Worm (Caenorhabditis elegans) whole organism, young adult: ENCODE data around the gene fis-1.

ENCODE experiments used
- B0019.2 ChIP-seq: fragments of 200-800 bp; sonication (Bioruptor generic); conservative IDR thresholded peaks from 2 replicates; pipeline ENCODE4 v1.3.6; 2022; ENCODE audit warnings: missing genetic modification reagents, missing genetic modification characterization, missing compliant biosample characterization
- B0035.1 ChIP-seq: sonication (generic microtip); optimal IDR thresholded peaks from 2 replicates; lab custom pipeline; 2016; ENCODE audit warnings: missing genetic modification characterization, mild to moderate bottlenecking, missing compliant biosample characterization, missing genotype, missing genetic modification reagents
- B0336.3 ChIP-seq: fragments of 200-800 bp; sonication (Bioruptor generic); IDR thresholded peaks from 2 replicates; pipeline ENCODE4 v1.3.6; 2022; ENCODE audit warnings: missing genetic modification characterization, missing compliant biosample characterization
- D2030.7 ChIP-seq: fragments of 200-800 bp; sonication (Bioruptor generic); IDR thresholded peaks from 2 replicates; pipeline ENCODE4 v1.3.6; 2022; ENCODE audit warnings: missing genetic modification reagents, missing genetic modification characterization, missing compliant biosample characterization
- F10E7.11 ChIP-seq: sonication (generic microtip); optimal IDR thresholded peaks from 2 replicates; lab custom pipeline; 2017; ENCODE audit warnings: mild to moderate bottlenecking, missing genetic modification characterization, moderate library complexity, missing compliant biosample characterization
- F23B12.7 ChIP-seq: sonication (generic microtip); optimal IDR thresholded peaks from 2 replicates; lab custom pipeline; 2017; ENCODE audit warnings: missing genetic modification characterization, mild to moderate bottlenecking, missing compliant biosample characterization, antibody characterized with exemption, moderate library complexity; ENCODE audit not compliant: insufficient read depth
- F37B4.10 ChIP-seq: fragments of 200-800 bp; sonication (Bioruptor generic); IDR thresholded peaks from 2 replicates; pipeline ENCODE4 v1.3.6; 2022; ENCODE audit warnings: missing genetic modification characterization, missing compliant biosample characterization
- F52B5.7 ChIP-seq: sonication (generic microtip); optimal IDR thresholded peaks from 2 replicates; lab custom pipeline; 2016; ENCODE audit warnings: mild to moderate bottlenecking, missing genetic modification characterization, missing compliant biosample characterization
- F55B11.4 ChIP-seq: sonication (generic microtip); optimal IDR thresholded peaks from 2 replicates; lab custom pipeline; 2016; ENCODE audit warnings: missing compliant biosample characterization, missing genetic modification characterization, borderline replicate concordance; ENCODE audit not compliant: insufficient read depth
- F57A8.1 ChIP-seq: fragments of 200-800 bp; sonication (Bioruptor generic); optimal IDR thresholded peaks from 2 replicates; lab custom pipeline; 2018; ENCODE audit warnings: mild to moderate bottlenecking, missing genetic modification characterization, moderate library complexity, missing compliant biosample characterization
- K11D2.4 ChIP-seq: fragments of 200-800 bp; sonication (Bioruptor generic); IDR thresholded peaks from 2 replicates; pipeline ENCODE4 v1.3.6; 2022; ENCODE audit warnings: missing genetic modification reagents, missing genetic modification characterization, missing compliant biosample characterization
- K12H6.12 ChIP-seq: fragments of 200-800 bp; sonication (Bioruptor generic); optimal IDR thresholded peaks from 2 replicates; lab custom pipeline; 2018; ENCODE audit warnings: mild to moderate bottlenecking, missing genetic modification characterization, missing compliant biosample characterization
- T07F8.4 ChIP-seq: sonication (generic microtip); optimal IDR thresholded peaks from 2 replicates; lab custom pipeline; 2016; ENCODE audit warnings: mild to moderate bottlenecking, missing genetic modification characterization, moderate library complexity, missing compliant biosample characterization
- T26A5.8 ChIP-seq: sonication (generic microtip); optimal IDR thresholded peaks from 2 replicates; lab custom pipeline; 2016; ENCODE audit warnings: missing genetic modification characterization, missing compliant biosample characterization
- Y53G8AR.9 ChIP-seq: fragments of 200-800 bp; sonication (Bioruptor generic); conservative IDR thresholded peaks from 2 replicates; pipeline ENCODE4 v1.3.6; 2022; ENCODE audit warnings: missing genetic modification reagents, missing genetic modification characterization, missing compliant biosample characterization
- Y56A3A.18 ChIP-seq: fragments of 200-800 bp; sonication (Bioruptor generic); IDR thresholded peaks from 2 replicates; pipeline ENCODE4 v1.3.6; 2022; ENCODE audit warnings: missing genetic modification reagents, missing genetic modification characterization, missing compliant biosample characterization
- ZK185.1 ChIP-seq: sonication (generic microtip); optimal IDR thresholded peaks from 2 replicates; lab custom pipeline; 2016; ENCODE audit warnings: mild to moderate bottlenecking, missing genetic modification characterization, missing compliant biosample characterization; ENCODE audit not compliant: poor library complexity, severe bottlenecking
- ama-1 ChIP-seq, 3 experiments: fragments of 150-350 bp in 1 of 3; sonication (generic microtip) in 2 of 3; optimal IDR thresholded peaks; 2 replicates each; lab custom pipeline; 2014 to 2018; ENCODE audit warnings: missing biosample characterization in 2 of 3, missing genetic modification characterization in 2 of 3, missing genetic modification reagents in 2 of 3
- aptf-3 ChIP-seq: fragments of 200-800 bp; sonication (Bioruptor generic); IDR thresholded peaks from 2 replicates; pipeline ENCODE4 v1.3.6; 2022; ENCODE audit warnings: missing genetic modification characterization, missing compliant biosample characterization
- atf-7 ChIP-seq: sonication (generic microtip); optimal IDR thresholded peaks from 2 replicates; lab custom pipeline; 2017; ENCODE audit warnings: mild to moderate bottlenecking, missing genetic modification characterization, missing compliant biosample characterization
- attf-5 ChIP-seq: fragments of 200-800 bp; sonication (Bioruptor generic); optimal IDR thresholded peaks from 2 replicates; lab custom pipeline; 2018; ENCODE audit warnings: mild to moderate bottlenecking, missing genetic modification characterization, missing compliant biosample characterization
- attf-6 ChIP-seq: fragments of 200-800 bp; sonication (Bioruptor generic); IDR thresholded peaks from 2 replicates; pipeline ENCODE4 v1.3.6; 2022; ENCODE audit warnings: missing genetic modification reagents, missing genetic modification characterization, missing compliant biosample characterization
- cebp-2 ChIP-seq: fragments of 200-800 bp; sonication (Bioruptor generic); IDR thresholded peaks from 2 replicates; pipeline ENCODE4 v1.3.6; 2022; ENCODE audit warnings: missing genetic modification characterization, missing compliant biosample characterization
- ceh-27 ChIP-seq: fragments of 200-800 bp; sonication (Bioruptor generic); optimal IDR thresholded peaks from 2 replicates; lab custom pipeline; 2018; ENCODE audit warnings: mild to moderate bottlenecking, missing genetic modification characterization, moderate library complexity, missing compliant biosample characterization
- ceh-79 ChIP-seq: sonication (generic microtip); optimal IDR thresholded peaks from 2 replicates; lab custom pipeline; 2017; ENCODE audit warnings: mild to moderate bottlenecking, missing genetic modification characterization, missing compliant biosample characterization
- die-1 ChIP-seq: sonication (generic microtip); optimal IDR thresholded peaks from 2 replicates; lab custom pipeline; 2016; ENCODE audit warnings: missing genotype, mild to moderate bottlenecking, missing genetic modification characterization, missing compliant biosample characterization
- dox-1 ChIP-seq: fragments of 200-800 bp; sonication (Bioruptor generic); IDR thresholded peaks from 2 replicates; pipeline ENCODE4 v1.3.6; 2022; ENCODE audit warnings: missing genetic modification reagents, missing genetic modification characterization, missing compliant biosample characterization
- egl-18 ChIP-seq: fragments of 200-800 bp; sonication (Bioruptor generic); IDR thresholded peaks from 2 replicates; pipeline ENCODE4 v1.3.6; 2022; ENCODE audit warnings: missing genetic modification reagents, missing genetic modification characterization, missing compliant biosample characterization
- egl-44 ChIP-seq: fragments of 200-800 bp; sonication (Bioruptor generic); IDR thresholded peaks from 2 replicates; pipeline ENCODE4 v1.3.6; 2022; ENCODE audit warnings: missing genetic modification reagents, missing genetic modification characterization, missing compliant biosample characterization
- him-1 ChIP-seq: sonication (generic microtip); optimal IDR thresholded peaks from 2 replicates; lab custom pipeline; 2016; ENCODE audit warnings: missing genotype, missing genetic modification reagents, missing genetic modification characterization, missing compliant biosample characterization
- hmg-1.2 ChIP-seq: fragments of 200-800 bp; sonication (Bioruptor generic); IDR thresholded peaks from 2 replicates; pipeline ENCODE4 v1.3.6; 2022; ENCODE audit warnings: missing genetic modification reagents, missing genetic modification characterization, missing compliant biosample characterization
- hsf-1 ChIP-seq: fragments of 200-800 bp; sonication (Bioruptor generic); IDR thresholded peaks from 2 replicates; pipeline ENCODE4 v1.3.6; 2022; ENCODE audit warnings: missing genetic modification reagents, missing genetic modification characterization, missing compliant biosample characterization
- let-607 ChIP-seq, 2 experiments: fragments of 200-800 bp in 1 of 2; sonication (Bioruptor generic) in 1 of 2; sonication (generic microtip) in 1 of 2; optimal IDR thresholded peaks; 2 replicates each; lab custom pipeline; 2016 to 2018; ENCODE audit warnings: mild to moderate bottlenecking in 2 of 2, missing compliant biosample characterization in 2 of 2, missing genetic modification characterization in 2 of 2, moderate library complexity in 2 of 2, missing genotype in 1 of 2
- lin-35 ChIP-seq, 3 experiments: fragments of 150-350 bp in 2 of 3; sonication (generic microtip) in 1 of 3; optimal IDR thresholded peaks; 2 replicates each; lab custom pipeline; 2014 to 2018; ENCODE audit warnings: missing biosample characterization in 3 of 3, missing genetic modification characterization in 3 of 3, missing genetic modification reagents in 3 of 3
- lsl-1 ChIP-seq: fragments of 200-800 bp; sonication (Bioruptor generic); optimal IDR thresholded peaks from 2 replicates; lab custom pipeline; 2018; ENCODE audit warnings: mild to moderate bottlenecking, missing genetic modification characterization, moderate library complexity, missing compliant biosample characterization
- mcd-1 ChIP-seq: fragments of 200-800 bp; sonication (Bioruptor generic); IDR thresholded peaks from 2 replicates; pipeline ENCODE4 v1.3.6; 2022; ENCODE audit warnings: missing genetic modification reagents, missing genetic modification characterization, missing compliant biosample characterization
- nhr-120 ChIP-seq: fragments of 200-800 bp; sonication (Bioruptor generic); IDR thresholded peaks from 2 replicates; pipeline ENCODE4 v1.3.6; 2022; ENCODE audit warnings: missing genetic modification characterization, missing compliant biosample characterization
- nhr-90 ChIP-seq: sonication (generic microtip); optimal IDR thresholded peaks from 2 replicates; lab custom pipeline; 2016; ENCODE audit warnings: missing genotype, mild to moderate bottlenecking, missing genetic modification characterization, missing compliant biosample characterization
- rec-8 ChIP-seq, 2 experiments: sonication (generic microtip); optimal IDR thresholded peaks; 2 replicates each; lab custom pipeline; 2016; ENCODE audit warnings: mild to moderate bottlenecking in 2 of 2, missing genetic modification characterization in 2 of 2, missing genetic modification reagents in 2 of 2, missing genotype in 2 of 2, missing biosample characterization in 1 of 2, missing compliant biosample characterization in 1 of 2, moderate library complexity in 1 of 2
- repo-1 ChIP-seq: sonication (generic microtip); optimal IDR thresholded peaks from 2 replicates; lab custom pipeline; 2017; ENCODE audit warnings: mild to moderate bottlenecking, missing genetic modification characterization, missing compliant biosample characterization
- rpc-1 ChIP-seq, 2 experiments: fragments of 150-350 bp in 1 of 2; sonication (generic microtip) in 1 of 2; optimal IDR thresholded peaks; 2 replicates each; lab custom pipeline; 2014 to 2018; ENCODE audit warnings: missing biosample characterization in 1 of 2, missing genetic modification characterization in 1 of 2, missing genetic modification reagents in 1 of 2, missing genotype in 1 of 2
- sea-2 ChIP-seq: fragments of 200-800 bp; sonication (Bioruptor generic); IDR thresholded peaks from 2 replicates; pipeline ENCODE4 v1.3.6; 2022; ENCODE audit warnings: missing genetic modification characterization, missing compliant biosample characterization
- snpc-1.1 ChIP-seq: sonication (generic microtip); optimal IDR thresholded peaks from 2 replicates; lab custom pipeline; 2017; ENCODE audit warnings: missing genetic modification characterization, mild to moderate bottlenecking, missing compliant biosample characterization, antibody characterized with exemption, moderate library complexity, missing genotype, missing genetic modification reagents; ENCODE audit not compliant: insufficient read depth
- zfh-2 ChIP-seq: fragments of 200-800 bp; sonication (Bioruptor generic); conservative IDR thresholded peaks from 2 replicates; pipeline ENCODE4 v1.3.6; 2022; ENCODE audit warnings: missing genetic modification reagents, missing genetic modification characterization, missing compliant biosample characterization
- ztf-26 ChIP-seq: sonication (generic microtip); optimal IDR thresholded peaks from 2 replicates; lab custom pipeline; 2017; ENCODE audit warnings: missing genetic modification characterization, missing compliant biosample characterization

The fis-1 gene

ce11 chrII:6718221-6718620 lies 36.8 kb upstream of the fis-1 start, which contains the start of gene tsp-10:
Gene tsp-10, plus strand, starts transcription at chrII:6718586.
- TF ChIP-seq attf-6 (GFP tag; lab: Robert Waterston, UW), result no peak
- no peak for TF ChIP-seq F57A8.1 (GFP tag; lab: Kevin White, UChicago)
- no peak for TF ChIP-seq zfh-2 (GFP tag; lab: Robert Waterston, UW)
- TF ChIP-seq F55B11.4 (tag; lab: Kevin White, UChicago), result no peak
- TF ChIP-seq F52B5.7, result no peak
- TF ChIP-seq attf-5 (GFP tag; lab: Kevin White, UChicago), result no peak
- TF ChIP-seq F10E7.11, result no peak
- no peak for TF ChIP-seq B0035.1 (tag; lab: Kevin White, UChicago)
- TF ChIP-seq sea-2 (GFP tag; lab: Robert Waterston, UW), result no peak
- TF ChIP-seq rec-8 (tag; optimal IDR thresholded peaks at IDR 0.05; lab: Kevin White, UChicago), result no peak
- TF ChIP-seq T26A5.8 (tag; lab: Kevin White, UChicago), result no peak

- TF ChIP-seq rpc-1 (optimal IDR thresholded peaks at IDR 0.05; lab: Kevin White, UChicago), result peak; percentile 68
- TF ChIP-seq rpc-1 (tag; optimal IDR thresholded peaks at IDR 0.05; lab: Kevin White, UChicago), result peak; percentile 81
- no peak for TF ChIP-seq let-607 (tag; optimal IDR thresholded peaks at IDR 0.05; lab: Kevin White, UChicago)
- peak; percentile 41 for TF ChIP-seq D2030.7
- no peak for TF ChIP-seq B0336.3 (GFP tag; lab: Robert Waterston, UW)
- TF ChIP-seq mcd-1, result peak; percentile 51; the same call in 1 of the 2 replicates
- no peak for TF ChIP-seq lin-35 (GFP tag; optimal IDR thresholded peaks at IDR 0.05; lab: Kevin White, UChicago)
- no peak for TF ChIP-seq ama-1 (optimal IDR thresholded peaks at IDR 0.05; lab: Kevin White, UChicago)
- no peak for TF ChIP-seq ama-1 (GFP tag; optimal IDR thresholded peaks at IDR 0.05; lab: Kevin White, UChicago)
- TF ChIP-seq cebp-2, result no peak
- TF ChIP-seq ZK185.1 (tag; lab: Kevin White, UChicago), result peak; percentile 32
- peak; percentile 67 for TF ChIP-seq hmg-1.2 (GFP tag; lab: Robert Waterston, UW)
- no peak; the same call in 1 of the 2 replicates for TF ChIP-seq dox-1
- TF ChIP-seq B0019.2 (GFP tag; lab: Robert Waterston, UW), result no peak
- no peak for TF ChIP-seq zfh-2 (GFP tag; lab: Robert Waterston, UW)
- peak; percentile 14 for TF ChIP-seq snpc-1.1
- no peak for TF ChIP-seq ztf-26 (tag; lab: Kevin White, UChicago)
- TF ChIP-seq K12H6.12, result peak; percentile 0
- 0 out of 2 replicates have a peak, but pooled peaks have one; percentile 33 for TF ChIP-seq K11D2.4
- no peak for TF ChIP-seq hsf-1 (GFP tag; lab: Robert Waterston, UW)
- TF ChIP-seq repo-1 (tag; lab: Kevin White, UChicago), result peak; percentile 19
- TF ChIP-seq T07F8.4 (tag; lab: Kevin White, UChicago), result peak; percentile 22
- peak; percentile 75 for TF ChIP-seq F23B12.7 (tag; lab: Kevin White, UChicago)
- no peak for TF ChIP-seq egl-18 (GFP tag; lab: Robert Waterston, UW)
- TF ChIP-seq lsl-1 (GFP tag; lab: Kevin White, UChicago), result no peak
- no peak for TF ChIP-seq egl-44
- TF ChIP-seq ceh-27 (GFP tag; lab: Kevin White, UChicago), result peak; percentile 41
- no peak for TF ChIP-seq nhr-120 (GFP tag; lab: Robert Waterston, UW)
- no peak for TF ChIP-seq Y56A3A.18 (GFP tag; lab: Robert Waterston, UW)
- no peak for TF ChIP-seq F52B5.7
- TF ChIP-seq die-1 (tag; lab: Kevin White, UChicago), result peak; percentile 70
- TF ChIP-seq rec-8 (tag; optimal IDR thresholded peaks at IDR 0.05; lab: Kevin White, UChicago), result no peak
- TF ChIP-seq aptf-3 (GFP tag; lab: Robert Waterston, UW), result 0 out of 2 replicates have a peak, but pooled peaks have one; percentile 24
- peak; percentile 88 for TF ChIP-seq him-1 (tag; lab: Kevin White, UChicago)
- no peak for TF ChIP-seq nhr-90 (tag; lab: Kevin White, UChicago)
- peak; percentile 21 for TF ChIP-seq attf-5 (GFP tag; lab: Kevin White, UChicago)
- no peak for TF ChIP-seq F37B4.10 (GFP tag; lab: Robert Waterston, UW)
- peak; percentile 4 for TF ChIP-seq atf-7 (tag; lab: Kevin White, UChicago)
- TF ChIP-seq Y53G8AR.9, result no peak
- TF ChIP-seq ceh-79 (tag; lab: Kevin White, UChicago), result peak; percentile 38
Observed at ce11 chrII:6721581-6721980, 33.4 kb upstream of the fis-1 start.
